Fruit fly (Drosophila melanogaster) ovary, adult (tissue): Measurements from ENCODE around the gene CG10063.

Experiments
- CG17801 ChIP-seq: fragments of 200-800 bp; optimal IDR thresholded peaks from 2 replicates; lab custom pipeline; 2019; ENCODE audit warnings: missing biosample characterization, mild to moderate bottlenecking, missing genetic modification characterization, moderate library complexity; ENCODE audit not compliant: partially characterized antibody

Gene CG10063

DNA sequence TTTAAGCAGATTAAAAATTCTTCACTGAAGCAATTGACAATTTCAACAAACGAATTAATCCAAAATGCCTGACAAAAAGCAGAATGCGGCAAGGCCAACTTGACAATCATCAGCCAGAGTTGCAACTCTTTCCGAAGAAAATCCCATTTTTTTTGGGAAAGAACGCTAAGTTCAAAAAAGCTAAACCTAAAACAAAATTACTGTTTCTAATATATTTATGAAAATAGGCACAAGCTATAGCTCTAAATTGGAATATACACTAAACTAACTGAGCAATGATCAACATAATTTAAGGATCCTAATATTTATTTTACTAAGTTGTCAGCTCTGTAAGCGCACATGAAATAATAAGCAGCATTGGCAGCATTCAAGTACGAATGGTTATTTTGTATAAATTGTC is at the start of gene CG10063:
CG10063 (minus strand) TSS at position 101 of the 400 bp plus-strand sequence.
- no peak for TF ChIP-seq CG17801 (GFP tag; lab: Kevin White, UChicago)

DNA sequence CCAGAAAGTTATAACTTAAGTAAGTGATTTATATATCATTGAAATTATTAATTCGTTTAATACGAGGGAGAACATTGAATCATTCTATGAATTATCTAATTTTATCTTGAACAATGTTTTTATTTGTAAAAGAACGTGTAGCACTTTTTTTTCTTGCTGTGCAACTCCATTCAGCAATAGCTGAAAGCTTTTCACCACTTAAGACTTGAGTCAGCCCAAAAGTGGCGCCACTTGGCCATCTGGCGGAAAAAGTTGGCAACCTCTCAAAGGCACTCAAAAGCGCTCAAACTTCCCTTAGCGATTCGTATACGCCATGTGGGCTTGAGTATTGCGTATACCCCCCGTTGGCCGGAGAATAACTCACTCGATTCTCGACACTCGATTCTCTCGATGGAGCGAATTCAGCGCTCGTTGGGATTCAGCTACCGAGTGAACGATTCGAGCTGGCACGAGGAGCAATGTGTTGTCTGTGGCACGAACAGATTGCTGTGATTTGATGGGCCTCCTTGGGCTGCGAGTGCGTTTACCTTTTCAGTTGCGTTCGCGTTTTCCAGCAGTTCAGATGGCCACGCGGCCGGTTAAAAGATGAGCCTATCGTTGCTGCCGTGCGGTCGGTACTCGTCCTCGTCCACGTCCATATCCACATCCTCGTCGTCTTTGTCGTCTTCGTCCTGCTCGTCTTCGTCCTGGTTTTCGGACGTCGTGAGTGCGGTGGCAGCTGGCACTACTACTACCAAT is 41.5 kb upstream of the CG10063 start:
- no peak for TF ChIP-seq CG17801 (GFP tag; lab: Kevin White, UChicago)

DNA sequence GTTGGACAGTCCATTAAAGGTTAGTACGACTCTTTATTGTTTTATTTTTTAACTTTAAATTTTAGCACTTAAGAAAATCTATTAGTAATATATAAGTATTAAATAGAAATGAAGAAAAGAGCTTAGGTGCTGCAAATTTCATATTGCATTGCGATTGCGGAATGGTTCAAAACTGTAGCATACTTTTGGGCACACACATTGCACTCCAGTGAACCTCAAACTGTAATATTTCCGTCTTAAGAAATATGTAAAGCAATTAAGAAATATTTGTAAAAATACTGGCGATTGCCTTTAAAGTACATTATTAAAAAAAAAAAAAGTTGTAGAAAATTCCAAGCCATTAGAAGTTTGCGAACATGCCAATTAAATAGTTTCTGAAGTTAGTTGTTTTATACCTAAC is 40.0 kb upstream of the CG10063 start:
- TF ChIP-seq CG17801 (GFP tag; lab: Kevin White, UChicago): no peak

- no peak for TF ChIP-seq CG17801 (GFP tag; lab: Kevin White, UChicago)
These were observed 37.6 kb upstream of the CG10063 start for dm6 chr3L:7009886-7010285.

dm6 chr3L:7009411-7009810 is 37.1 kb upstream of the CG10063 start:
- no peak for TF ChIP-seq CG17801 (GFP tag; lab: Kevin White, UChicago)

DNA sequence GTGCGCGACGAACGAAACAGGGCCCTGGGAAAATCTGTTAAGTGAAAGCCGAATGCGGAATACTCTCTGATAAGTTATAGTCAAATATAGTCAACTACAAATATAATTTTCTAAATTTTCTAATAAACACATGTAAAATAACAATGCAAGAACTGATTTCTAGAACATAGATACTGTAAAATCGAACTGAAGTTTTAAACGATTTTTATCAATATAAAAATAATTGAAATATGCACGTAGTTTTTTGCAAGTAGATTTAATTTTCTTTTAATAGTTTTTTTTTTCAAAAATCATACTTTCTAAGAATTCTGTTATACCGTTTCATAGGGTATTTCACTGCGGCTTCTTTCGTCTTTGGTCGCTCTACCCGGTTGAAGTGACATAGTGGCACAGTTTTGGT is 36.1 kb upstream of the CG10063 start:
- TF ChIP-seq CG17801 (GFP tag; lab: Kevin White, UChicago): no peak

DNA sequence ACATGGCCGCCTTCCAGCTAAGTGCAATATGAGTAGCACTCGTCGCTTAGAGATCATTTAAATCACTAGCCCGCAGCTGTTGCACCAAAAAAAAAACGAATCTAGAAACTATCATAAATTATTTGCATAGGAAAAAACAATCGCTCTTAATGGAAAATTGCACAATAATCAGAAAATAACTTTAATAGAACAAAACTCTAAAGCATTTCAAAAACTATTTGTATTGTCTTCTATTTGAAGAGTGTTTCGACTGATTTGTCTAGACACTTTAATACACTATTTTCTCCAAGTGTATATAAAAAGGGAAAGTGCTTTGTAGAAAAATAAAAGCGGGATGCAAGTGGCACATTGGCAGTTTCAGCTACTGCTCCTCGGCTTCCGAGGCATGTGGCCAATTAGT is 34.2 kb upstream of the CG10063 start:
- TF ChIP-seq CG17801 (GFP tag; lab: Kevin White, UChicago): no peak

DNA sequence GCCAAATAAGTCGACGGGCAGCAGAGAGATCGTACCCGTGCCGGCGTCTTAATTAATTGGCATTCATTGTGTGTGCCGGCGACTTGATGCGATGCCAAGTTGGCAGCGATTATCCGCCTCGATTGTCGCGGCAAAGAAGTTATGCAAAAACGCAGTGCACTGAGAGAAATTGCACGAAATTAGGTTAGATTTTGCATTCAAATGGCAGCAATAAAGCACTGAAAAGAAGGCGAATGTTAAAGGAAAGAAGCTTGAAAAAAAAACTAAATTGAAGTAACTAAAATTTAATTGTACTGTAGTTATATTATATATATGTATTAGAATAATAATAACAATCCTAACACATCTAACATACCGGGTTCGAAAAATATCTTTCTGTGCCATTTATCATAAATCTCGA is 30.9 kb upstream of the CG10063 start:
- TF ChIP-seq CG17801 (GFP tag; lab: Kevin White, UChicago): no peak

DNA sequence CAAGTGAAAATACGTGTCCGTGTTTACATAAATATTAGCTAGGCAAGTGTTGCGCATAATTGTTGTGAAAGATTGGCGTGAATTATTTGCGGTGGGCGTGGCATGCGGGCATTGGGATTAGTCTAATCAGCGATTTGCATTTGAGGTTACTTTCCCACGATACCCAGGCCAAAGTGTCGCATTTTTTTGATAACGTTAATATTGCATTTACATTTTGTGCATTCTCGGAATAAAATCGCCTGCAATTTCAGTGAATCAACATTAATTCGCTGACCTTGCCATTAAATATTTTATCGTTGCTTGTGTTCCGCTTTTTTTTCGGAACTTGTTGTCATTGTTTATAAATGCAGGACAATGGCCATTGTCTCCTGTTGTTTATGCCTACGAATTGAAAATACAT is 30.1 kb upstream of the CG10063 start:
- TF ChIP-seq CG17801 (GFP tag; lab: Kevin White, UChicago): no peak

DNA sequence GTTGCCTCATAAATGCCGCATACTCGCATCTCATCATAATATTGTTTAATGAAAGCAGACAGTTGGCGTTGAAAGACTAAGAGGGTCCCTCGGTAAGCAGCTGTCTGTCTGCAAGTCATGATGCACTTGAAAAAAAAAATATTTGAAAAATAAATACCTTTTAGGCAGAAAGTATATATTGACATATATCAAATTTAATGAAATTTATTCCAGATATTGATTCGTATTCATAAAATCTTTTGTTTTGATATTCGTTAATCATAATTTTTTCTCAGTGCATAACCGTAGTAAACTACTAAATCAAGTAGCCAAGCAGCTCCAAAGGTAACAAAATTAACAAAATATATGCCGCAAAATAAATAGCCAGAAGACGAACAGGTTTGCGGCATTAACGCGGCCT is 29.6 kb upstream of the CG10063 start:
- TF ChIP-seq CG17801 (GFP tag; lab: Kevin White, UChicago): no peak

- no peak for TF ChIP-seq CG17801 (GFP tag; lab: Kevin White, UChicago)
These were observed 27.7 kb upstream of the CG10063 start for dm6 chr3L:6999993-7000392.

- TF ChIP-seq CG17801 (GFP tag; lab: Kevin White, UChicago): no peak
These were observed 26.4 kb upstream of the CG10063 start, which contains the start of gene Mp for dm6 chr3L:6998692-6999091. Gene Mp (plus strand): TSS chr3L:6998843.

DNA sequence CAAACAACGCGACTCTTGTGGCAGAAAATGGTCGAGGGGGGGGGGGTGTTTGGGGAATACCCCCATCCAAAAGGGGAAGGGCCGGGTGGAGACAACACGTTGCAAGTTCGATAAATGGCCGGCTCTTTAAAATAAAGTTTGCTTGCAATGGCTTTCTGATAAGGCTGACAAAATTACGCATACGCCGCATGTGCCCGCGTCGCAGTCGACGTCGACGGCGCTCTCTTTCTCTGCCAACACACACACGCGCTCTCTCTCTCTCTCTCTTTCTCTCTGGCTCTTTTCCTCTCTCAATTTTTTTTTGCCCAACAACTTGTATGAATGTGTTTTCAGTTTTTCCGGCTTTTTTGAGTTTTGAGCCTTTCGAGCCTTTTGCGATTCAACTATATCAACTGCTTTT is 25.1 kb upstream of the CG10063 start:
- TF ChIP-seq CG17801 (GFP tag; lab: Kevin White, UChicago): no peak

- no peak for TF ChIP-seq CG17801 (GFP tag; lab: Kevin White, UChicago)
These were observed 24.6 kb upstream of the CG10063 start for dm6 chr3L:6996907-6997306.

- TF ChIP-seq CG17801 (GFP tag; lab: Kevin White, UChicago): no peak
These were observed 23.1 kb upstream of the CG10063 start for dm6 chr3L:6995364-6995749.

- no peak for TF ChIP-seq CG17801 (GFP tag; lab: Kevin White, UChicago)
These were observed 21.1 kb upstream of the CG10063 start for dm6 chr3L:6993350-6993749.

DNA sequence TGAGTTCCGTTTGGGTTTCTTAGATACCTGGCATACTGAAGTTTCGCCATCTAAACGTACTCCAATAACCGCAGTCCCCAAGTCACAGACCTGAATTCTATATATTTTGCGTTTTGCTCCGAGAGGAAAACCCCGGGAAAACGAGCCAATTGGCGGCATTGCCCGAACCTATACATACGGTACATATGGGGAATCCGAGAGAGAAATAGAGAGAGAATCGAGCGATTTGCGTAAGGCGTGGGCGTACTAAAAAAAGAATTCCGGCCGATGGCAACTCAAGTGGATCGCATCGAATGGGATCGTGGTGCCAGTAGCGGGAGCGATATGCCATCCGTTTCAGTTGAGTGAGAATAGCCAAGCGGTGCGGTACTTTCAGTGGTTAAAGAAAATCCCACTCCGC is 18.0 kb upstream of the CG10063 start, which contains the start of gene bin:
bin (plus strand) TSS at position 335 of the 400 bp plus-strand sequence.
- no peak for TF ChIP-seq CG17801 (GFP tag; lab: Kevin White, UChicago)
